Fruit fly (Drosophila melanogaster): ENCODE results near the gene Hgsnat.

Gene Hgsnat

dm6 chrX:4912370-4912769, 6.2 kb upstream of the Hgsnat start:
- peak; percentile 71 for TF ChIP-seq Myc (optimal IDR thresholded peaks at IDR 0.05)
- TF ChIP-seq Jra (GFP tag; optimal IDR thresholded peaks at IDR 0.05) = no peak
- no peak for TF ChIP-seq usp (GFP tag; optimal IDR thresholded peaks at IDR 0.05)
- TF ChIP-seq Dfd (GFP tag; optimal IDR thresholded peaks at IDR 0.05) = no peak
- no peak for TF ChIP-seq Hr78 (GFP tag; optimal IDR thresholded peaks at IDR 0.05)
- TF ChIP-seq lola (GFP tag; optimal IDR thresholded peaks at IDR 0.05) = no peak
- no peak for TF ChIP-seq CG32264 (GFP tag; optimal IDR thresholded peaks at IDR 0.05)
- TF ChIP-seq ey (GFP tag; optimal IDR thresholded peaks at IDR 0.05) = no peak
- TF ChIP-seq Rel (GFP tag; optimal IDR thresholded peaks at IDR 0.05) = no peak
- TF ChIP-seq Rel (tag; optimal IDR thresholded peaks at IDR 0.05) = peak; percentile 78
- TF ChIP-seq GATAd (GFP tag; optimal IDR thresholded peaks at IDR 0.05) = no peak
- no peak for TF ChIP-seq sv (GFP tag; optimal IDR thresholded peaks at IDR 0.05)
- no peak for TF ChIP-seq Abd-B (GFP tag; optimal IDR thresholded peaks at IDR 0.05)
- TF ChIP-seq br (GFP tag; optimal IDR thresholded peaks at IDR 0.05) = no peak
- no peak for TF ChIP-seq sage (GFP tag; optimal IDR thresholded peaks at IDR 0.05)
- no peak for TF ChIP-seq psq (GFP tag; optimal IDR thresholded peaks at IDR 0.05)

DNA sequence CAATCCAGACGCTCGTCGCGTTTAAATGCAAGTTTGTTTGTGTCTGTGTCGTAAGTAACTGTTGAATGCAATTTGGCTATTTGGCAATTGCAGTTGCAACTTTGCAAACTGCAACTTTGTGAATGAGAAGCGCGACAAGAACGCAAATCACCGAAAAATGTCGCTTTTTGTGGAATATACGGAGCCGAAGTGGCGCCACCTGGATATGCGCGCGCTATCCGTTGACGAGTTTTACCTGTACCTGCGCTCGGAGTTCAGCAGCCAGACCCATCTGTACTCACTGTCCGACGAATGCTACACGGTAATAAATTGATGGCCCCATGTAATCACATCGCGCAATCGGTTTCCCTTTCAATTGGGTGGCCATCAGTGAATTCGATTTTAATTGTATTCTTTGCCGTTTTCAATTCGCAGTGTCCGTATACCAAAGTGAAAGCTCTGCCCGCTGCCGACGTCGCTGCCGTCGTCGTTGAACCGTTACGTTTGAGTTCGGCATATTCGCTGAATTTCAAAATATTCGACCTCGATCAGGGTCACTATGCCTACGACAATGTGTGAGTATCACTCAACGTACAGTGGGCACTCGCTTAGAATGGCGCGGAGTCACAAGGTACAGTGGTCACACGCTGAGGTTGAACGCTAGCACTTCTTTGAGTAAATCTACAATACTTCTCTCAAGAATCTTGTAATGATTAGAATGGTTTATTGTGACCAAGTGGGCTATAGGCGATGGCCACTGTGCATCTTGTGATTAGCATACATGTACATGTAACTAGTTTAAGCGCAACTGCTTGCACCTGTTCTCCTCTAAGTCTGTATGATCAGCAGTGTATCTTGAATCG, 731 bp downstream of the Hgsnat start:
- TF ChIP-seq Sp1 (GFP tag; optimal IDR thresholded peaks at IDR 0.05) (peak; percentile 11), ey (GFP tag; optimal IDR thresholded peaks at IDR 0.05) (peak; percentile 78), rgr (GFP tag; optimal IDR thresholded peaks at IDR 0.05) (peak; percentile 73), OdsH (GFP tag; optimal IDR thresholded peaks at IDR 0.05) (peak; percentile 70), GATAd (GFP tag; optimal IDR thresholded peaks at IDR 0.05) (no peak), CG32264 (GFP tag; optimal IDR thresholded peaks at IDR 0.05) (no peak), usp (GFP tag; optimal IDR thresholded peaks at IDR 0.05) (no peak), sage (GFP tag; optimal IDR thresholded peaks at IDR 0.05) (no peak), Abd-B (GFP tag; optimal IDR thresholded peaks at IDR 0.05) (no peak), sv (GFP tag; optimal IDR thresholded peaks at IDR 0.05) (peak; percentile 67), Jra (GFP tag; optimal IDR thresholded peaks at IDR 0.05) (no peak), N (GFP tag; optimal IDR thresholded peaks at IDR 0.05) (no peak), woc (GFP tag; optimal IDR thresholded peaks at IDR 0.05) (peak; percentile 21), brk (GFP tag; optimal IDR thresholded peaks at IDR 0.05) (no peak), h (GFP tag; optimal IDR thresholded peaks at IDR 0.05) (peak; percentile 73), CrebA (GFP tag; optimal IDR thresholded peaks at IDR 0.05; ENCODE audit: borderline replicate concordance) (no peak), foxo (GFP tag; optimal IDR thresholded peaks at IDR 0.05) (peak in 1 of 2 experiments; percentile 79), fru (GFP tag; optimal IDR thresholded peaks at IDR 0.05) (peak; percentile 72), Myc (optimal IDR thresholded peaks at IDR 0.05) (no peak), Hr83 (GFP tag; optimal IDR thresholded peaks at IDR 0.05; ENCODE audit: poor library complexity, severe bottlenecking) (no peak), Mio (GFP tag; optimal IDR thresholded peaks at IDR 0.05) (no peak), br (GFP tag; optimal IDR thresholded peaks at IDR 0.05) (peak; percentile 65), CG9705 (GFP tag; optimal IDR thresholded peaks at IDR 0.05) (no peak), psq (GFP tag; optimal IDR thresholded peaks at IDR 0.05) (peak; percentile 17), Hr78 (GFP tag; optimal IDR thresholded peaks at IDR 0.05) (no peak), HLH106 (tag; optimal IDR thresholded peaks at IDR 0.05) (peak; percentile 56)

DNA sequence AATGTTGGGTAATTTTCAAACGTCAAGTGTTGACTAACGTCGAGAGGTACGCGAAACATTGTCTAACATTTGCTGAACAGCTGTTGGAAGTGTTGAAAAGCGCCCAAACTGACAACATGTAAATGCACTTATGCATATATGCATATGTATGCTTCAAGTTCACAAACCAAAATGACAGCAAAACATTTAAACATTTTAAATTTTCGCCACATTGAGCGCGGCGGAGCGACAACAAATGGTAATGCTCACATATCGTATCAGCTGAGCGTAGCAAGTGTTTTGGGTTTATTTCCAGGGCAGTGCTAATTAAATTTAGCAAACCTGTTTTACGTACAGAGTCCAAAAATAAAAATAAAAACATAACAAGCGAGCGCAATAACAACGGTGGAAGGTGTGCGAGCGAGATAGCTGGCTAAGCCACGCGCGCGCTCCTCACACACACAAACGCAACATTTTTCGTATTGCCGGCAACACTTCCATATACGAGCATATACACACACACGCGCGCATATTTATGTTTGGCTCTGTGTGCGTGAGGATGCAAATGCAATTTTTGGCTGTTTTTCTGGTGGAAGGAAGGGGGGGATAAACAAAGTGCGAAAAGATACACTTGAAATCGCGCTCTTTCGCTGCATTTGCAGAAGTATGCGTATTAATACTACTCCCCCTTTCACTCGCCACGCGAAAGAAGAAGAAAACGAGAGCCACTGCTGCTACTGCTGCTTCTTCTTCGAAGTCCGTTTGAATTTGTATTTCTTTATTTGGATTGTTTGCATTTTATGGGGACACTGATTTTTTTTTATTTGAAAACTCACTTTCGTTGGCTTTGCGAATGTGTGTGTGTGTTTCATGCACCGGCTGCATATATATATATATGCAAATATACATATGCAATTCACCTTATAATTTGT, 11.8 kb downstream of the Hgsnat start:
- TF ChIP-seq woc (GFP tag; optimal IDR thresholded peaks at IDR 0.05) (peak; percentile 47), OdsH (GFP tag; optimal IDR thresholded peaks at IDR 0.05) (peak; percentile 61), usp (GFP tag; optimal IDR thresholded peaks at IDR 0.05) (no peak), Dif (GFP tag; optimal IDR thresholded peaks at IDR 0.05; ENCODE audit: partially characterized antibody) (peak; percentile 1), Vsx2 (GFP tag; optimal IDR thresholded peaks at IDR 0.05; ENCODE audit: partially characterized antibody) (no peak), ey (GFP tag; optimal IDR thresholded peaks at IDR 0.05) (peak; percentile 66), Mio (GFP tag; optimal IDR thresholded peaks at IDR 0.05) (no peak), CG32264 (GFP tag; optimal IDR thresholded peaks at IDR 0.05) (peak; percentile 34), br (GFP tag; optimal IDR thresholded peaks at IDR 0.05) (peak; percentile 74), sage (GFP tag; optimal IDR thresholded peaks at IDR 0.05) (no peak), Myc (optimal IDR thresholded peaks at IDR 0.05) (peak; percentile 42), Sp1 (GFP tag; optimal IDR thresholded peaks at IDR 0.05) (peak; percentile 33), Hr78 (GFP tag; optimal IDR thresholded peaks at IDR 0.05) (no peak), tai (GFP tag; optimal IDR thresholded peaks at IDR 0.05) (no peak), pan (optimal IDR thresholded peaks at IDR 0.05) (no peak), fru (GFP tag; optimal IDR thresholded peaks at IDR 0.05) (peak; percentile 62), foxo (GFP tag; optimal IDR thresholded peaks at IDR 0.05) (peak in 1 of 2 experiments; percentile 69), Hr83 (GFP tag; optimal IDR thresholded peaks at IDR 0.05; ENCODE audit: poor library complexity, severe bottlenecking) (peak; percentile 72), N (GFP tag; optimal IDR thresholded peaks at IDR 0.05) (peak; percentile 27), Jra (GFP tag; optimal IDR thresholded peaks at IDR 0.05) (peak; percentile 52), Hnf4 (GFP tag; optimal IDR thresholded peaks at IDR 0.05) (peak; percentile 66), sv (GFP tag; optimal IDR thresholded peaks at IDR 0.05) (no peak), jim (GFP tag; optimal IDR thresholded peaks at IDR 0.05) (no peak), Rel (GFP tag; optimal IDR thresholded peaks at IDR 0.05) (no peak), Rel (tag; optimal IDR thresholded peaks at IDR 0.05) (no peak), HLH106 (tag; optimal IDR thresholded peaks at IDR 0.05) (peak; percentile 18), CrebA (GFP tag; optimal IDR thresholded peaks at IDR 0.05; ENCODE audit: borderline replicate concordance) (no peak), dsf (GFP tag; optimal IDR thresholded peaks at IDR 0.05; ENCODE audit: borderline replicate concordance) (no peak), dmrt93B (GFP tag; optimal IDR thresholded peaks at IDR 0.05) (peak; percentile 5), Dfd (GFP tag; optimal IDR thresholded peaks at IDR 0.05) (no peak), rgr (GFP tag; optimal IDR thresholded peaks at IDR 0.05) (peak; percentile 76), psq (GFP tag; optimal IDR thresholded peaks at IDR 0.05) (peak; percentile 54), brk (GFP tag; optimal IDR thresholded peaks at IDR 0.05) (no peak)
